Worm (Caenorhabditis elegans): Measurements from ENCODE around the gene srx-134.

DNA sequence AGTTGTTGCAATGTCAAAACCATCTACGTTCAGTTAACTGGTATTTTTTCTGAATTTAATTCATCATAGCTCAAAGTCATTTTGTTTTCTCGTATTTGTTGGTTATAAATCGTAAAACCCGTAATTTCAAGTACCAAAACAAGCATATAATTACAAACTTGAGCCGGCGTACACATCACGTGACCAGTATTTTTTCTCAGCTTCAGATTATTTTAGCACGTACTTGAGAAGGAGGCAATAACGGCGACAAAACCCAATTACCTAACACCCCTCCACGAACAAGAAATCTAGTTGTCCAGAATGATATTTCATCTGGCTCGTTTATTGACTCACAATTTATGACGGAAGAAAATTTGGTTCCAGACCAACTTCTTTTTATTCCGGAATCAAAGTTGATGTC is 2.6 kb upstream of the srx-134 start, which contains the start of gene srx-135:
- TF ChIP-seq T22C8.4 (GFP tag; IDR thresholded peaks at IDR 0.05): no peak
- no peak for TF ChIP-seq ztf-23 (GFP tag; IDR thresholded peaks at IDR 0.05)
- no peak for TF ChIP-seq ref-1 (GFP tag; conservative IDR thresholded peaks at IDR 0.05)
- no peak for TF ChIP-seq klf-2 (GFP tag; conservative IDR thresholded peaks at IDR 0.05)
- no peak for TF ChIP-seq med-1 (GFP tag; optimal IDR thresholded peaks at IDR 0.05; ENCODE audit: insufficient read depth)
- no peak for TF ChIP-seq cog-1 (tag; optimal IDR thresholded peaks at IDR 0.05)
- TF ChIP-seq flt-1 (GFP tag; IDR thresholded peaks at IDR 0.05): no peak
- TF ChIP-seq tab-1 (GFP tag; IDR thresholded peaks at IDR 0.05): no peak
- no peak for TF ChIP-seq ztf-29 (GFP tag; IDR thresholded peaks at IDR 0.05)

Data from whole organism, midembryonic.